Worm (Caenorhabditis elegans) whole organism, L4 larva: ENCODE measurements around the gene drap-1.

Experiments used
- D1046.2 ChIP-seq: fragments of 200-800 bp; sonication (Bioruptor generic); IDR thresholded peaks from 2 replicates; pipeline ENCODE4 v1.3.6; 2022; ENCODE audit warnings: missing genetic modification characterization, missing compliant biosample characterization
- F26F4.8 ChIP-seq: fragments of 200-800 bp; sonication (Bioruptor generic); conservative IDR thresholded peaks from 2 replicates; pipeline ENCODE4 v1.3.6; 2022; ENCODE audit warnings: missing genetic modification characterization, missing compliant biosample characterization
- F44E2.7 ChIP-seq: fragments of 200-800 bp; sonication (Bioruptor generic); IDR thresholded peaks from 2 replicates; pipeline ENCODE4 v2.1.2; 2022; ENCODE audit warnings: missing genetic modification characterization, missing compliant biosample characterization
- F49E8.2 ChIP-seq: sonication (generic microtip); optimal IDR thresholded peaks from 2 replicates; lab custom pipeline; 2016; ENCODE audit warnings: missing compliant biosample characterization, mild to moderate bottlenecking, missing genetic modification characterization, borderline replicate concordance
- Y105C5A.15 ChIP-seq: fragments of 200-800 bp; sonication (Bioruptor generic); IDR thresholded peaks from 2 replicates; pipeline ENCODE4 v1.3.6; 2022; ENCODE audit warnings: missing genetic modification characterization, missing compliant biosample characterization
- Y48G9A.11 ChIP-seq: fragments of 200-800 bp; sonication (Bioruptor generic); IDR thresholded peaks from 2 replicates; pipeline ENCODE4 v1.3.6; 2022; ENCODE audit warnings: missing genetic modification reagents, missing genetic modification characterization, missing compliant biosample characterization
- Y75B8A.6 ChIP-seq: fragments of 200-800 bp; sonication (Bioruptor generic); IDR thresholded peaks from 2 replicates; pipeline ENCODE4 v1.3.6; 2022; ENCODE audit warnings: missing genetic modification reagents, missing genetic modification characterization, missing compliant biosample characterization
- aha-1 ChIP-seq: fragments of 150-350 bp; peaks from one replicate; lab custom pipeline; 2014; ENCODE audit warnings: missing biosample characterization, missing genetic modification characterization
- aly-2 ChIP-seq: sonication (generic microtip); optimal IDR thresholded peaks from 2 replicates; lab custom pipeline; 2018; ENCODE audit warnings: missing biosample characterization, missing genetic modification characterization
- arid-1 ChIP-seq: fragments of 200-800 bp; sonication (Bioruptor generic); conservative IDR thresholded peaks from 2 replicates; pipeline ENCODE4 v1.3.6; 2022; ENCODE audit warnings: missing genetic modification reagents, missing genetic modification characterization, missing compliant biosample characterization
- ceh-20 ChIP-seq: fragments of 200-800 bp; sonication (Bioruptor generic); IDR thresholded peaks from 2 replicates; pipeline ENCODE4 v1.3.6; 2022; ENCODE audit warnings: missing genetic modification reagents, missing genetic modification characterization, missing compliant biosample characterization
- ceh-28 ChIP-seq: fragments of 150-350 bp; optimal IDR thresholded peaks from 2 replicates; lab custom pipeline; 2014; ENCODE audit warnings: missing biosample characterization, missing genetic modification reagents, missing genetic modification characterization
- ceh-62 ChIP-seq: sonication (generic microtip); optimal IDR thresholded peaks from 2 replicates; lab custom pipeline; 2017; ENCODE audit warnings: missing biosample characterization, missing genetic modification characterization
- ces-1 ChIP-seq: fragments of 150-350 bp; sonication (generic microtip); optimal IDR thresholded peaks from 4 replicates; lab custom pipeline; 2014; ENCODE audit warnings: missing biosample characterization, missing genetic modification reagents, missing genetic modification characterization
- ctbp-1 ChIP-seq: fragments of 200-800 bp; sonication (Bioruptor generic); IDR thresholded peaks from 2 replicates; pipeline ENCODE4 v1.3.6; 2022; ENCODE audit warnings: missing genetic modification reagents, missing genetic modification characterization, missing compliant biosample characterization
- daf-19 ChIP-seq: fragments of 200-800 bp; sonication (Bioruptor generic); conservative IDR thresholded peaks from 2 replicates; pipeline ENCODE4 v1.3.6; 2022; ENCODE audit warnings: missing genetic modification characterization, missing compliant biosample characterization
- dmd-6 ChIP-seq: fragments of 200-800 bp; sonication (Bioruptor generic); IDR thresholded peaks from 2 replicates; pipeline ENCODE4 v1.3.6; 2022; ENCODE audit warnings: missing genetic modification reagents, missing genetic modification characterization, missing compliant biosample characterization
- dmd-9 ChIP-seq: fragments of 200-800 bp; sonication (Bioruptor generic); IDR thresholded peaks from 2 replicates; pipeline ENCODE4 v1.3.6; 2022; ENCODE audit warnings: missing genetic modification reagents, missing genetic modification characterization, missing compliant biosample characterization
- duxl-1 ChIP-seq: sonication (generic microtip); optimal IDR thresholded peaks from 2 replicates; lab custom pipeline; 2016; ENCODE audit warnings: mild to moderate bottlenecking, missing genetic modification characterization, moderate library complexity, missing compliant biosample characterization; ENCODE audit not compliant: poor library complexity
- egl-43 ChIP-seq: fragments of 200-800 bp; sonication (Bioruptor generic); IDR thresholded peaks from 2 replicates; pipeline ENCODE4 v1.3.6; 2022; ENCODE audit warnings: missing genetic modification reagents, missing genetic modification characterization, missing compliant biosample characterization
- fos-1 ChIP-seq: fragments of 150-350 bp; optimal IDR thresholded peaks from 2 replicates; lab custom pipeline; 2014; ENCODE audit warnings: missing biosample characterization, missing genetic modification characterization
- hif-1 ChIP-seq, 2 experiments: sonication (generic microtip); optimal IDR thresholded peaks; 2 replicates each; lab custom pipeline; 2016 to 2017; ENCODE audit warnings: missing compliant biosample characterization in 2 of 2, missing genetic modification characterization in 2 of 2, missing genetic modification reagents in 2 of 2, missing genotype in 2 of 2, mild to moderate bottlenecking in 1 of 2
- jun-1 ChIP-seq: fragments of 150-350 bp; optimal IDR thresholded peaks from 2 replicates; lab custom pipeline; 2014; ENCODE audit warnings: missing biosample characterization, missing genetic modification reagents, missing genetic modification characterization
- lim-7 ChIP-seq: fragments of 200-800 bp; sonication (Bioruptor generic); IDR thresholded peaks from 2 replicates; pipeline ENCODE4 v1.3.6; 2022; ENCODE audit warnings: missing genetic modification characterization, missing compliant biosample characterization
- lin-13 ChIP-seq: fragments of 150-350 bp; optimal IDR thresholded peaks from 2 replicates; lab custom pipeline; 2014; ENCODE audit warnings: missing biosample characterization, missing genetic modification reagents, missing genetic modification characterization
- lin-15B ChIP-seq: fragments of 150-350 bp; sonication (generic microtip); optimal IDR thresholded peaks from 3 replicates; lab custom pipeline; 2014; ENCODE audit warnings: missing biosample characterization, missing genetic modification characterization
- lin-29 ChIP-seq: fragments of 200-800 bp; sonication (Bioruptor generic); IDR thresholded peaks from 2 replicates; pipeline ENCODE4 v1.3.6; 2022; ENCODE audit warnings: missing genetic modification reagents, missing genetic modification characterization, missing compliant biosample characterization
- lin-38 ChIP-seq: fragments of 200-800 bp; sonication (Bioruptor generic); IDR thresholded peaks from 2 replicates; pipeline ENCODE4 v1.3.6; 2022; ENCODE audit warnings: missing genetic modification reagents, missing genetic modification characterization, missing compliant biosample characterization
- lin-39 ChIP-seq: fragments of 150-350 bp; optimal IDR thresholded peaks from 2 replicates; lab custom pipeline; 2014; ENCODE audit warnings: missing biosample characterization, missing genetic modification reagents, missing genetic modification characterization
- madf-5 ChIP-seq, 2 experiments: fragments of 200-800 bp; sonication (Bioruptor generic); IDR thresholded peaks; 2 replicates each; pipeline ENCODE4 v1.3.6; 2022; ENCODE audit warnings: missing compliant biosample characterization in 2 of 2, missing genetic modification characterization in 2 of 2
- mxl-2 ChIP-seq: fragments of 200-800 bp; sonication (Bioruptor generic); conservative IDR thresholded peaks from 2 replicates; pipeline ENCODE4 v1.3.6; 2022; ENCODE audit warnings: missing genetic modification reagents, missing genetic modification characterization, missing compliant biosample characterization
- nhr-237 ChIP-seq: sonication (generic microtip); optimal IDR thresholded peaks from 2 replicates; lab custom pipeline; 2017; ENCODE audit warnings: missing biosample characterization, missing genetic modification characterization
- nhr-28 ChIP-seq: fragments of 150-350 bp; optimal IDR thresholded peaks from 2 replicates; lab custom pipeline; 2014; ENCODE audit warnings: missing biosample characterization, missing genetic modification characterization
- nhr-48 ChIP-seq: sonication (generic microtip); optimal IDR thresholded peaks from 2 replicates; lab custom pipeline; 2016; ENCODE audit warnings: mild to moderate bottlenecking, missing genetic modification characterization, missing compliant biosample characterization
- nhr-6 ChIP-seq: fragments of 150-350 bp; optimal IDR thresholded peaks from 2 replicates; lab custom pipeline; 2014; ENCODE audit warnings: missing biosample characterization, missing genetic modification characterization
- nhr-76 ChIP-seq: fragments of 150-350 bp; optimal IDR thresholded peaks from 2 replicates; lab custom pipeline; 2014; ENCODE audit warnings: missing biosample characterization, missing genetic modification characterization
- sdz-12 ChIP-seq: fragments of 200-800 bp; sonication (Bioruptor generic); optimal IDR thresholded peaks from 2 replicates; lab custom pipeline; 2018; ENCODE audit warnings: mild to moderate bottlenecking, missing genetic modification characterization, missing compliant biosample characterization
- snpc-1.2 ChIP-seq: fragments of 200-800 bp; sonication (Bioruptor generic); IDR thresholded peaks from 2 replicates; pipeline ENCODE4 v1.3.6; 2022; ENCODE audit warnings: missing genetic modification reagents, missing genetic modification characterization, missing compliant biosample characterization
- tag-97 ChIP-seq: fragments of 200-800 bp; sonication (Bioruptor generic); IDR thresholded peaks from 2 replicates; pipeline ENCODE4 v1.3.6; 2022; ENCODE audit warnings: missing genetic modification characterization, missing compliant biosample characterization
- tra-1 ChIP-seq: fragments of 200-800 bp; sonication (Bioruptor generic); IDR thresholded peaks from 2 replicates; pipeline ENCODE4 v1.3.6; 2022; ENCODE audit warnings: missing genetic modification reagents, missing genetic modification characterization, missing compliant biosample characterization
- unc-130 ChIP-seq: sonication (generic microtip); optimal IDR thresholded peaks from 2 replicates; lab custom pipeline; 2016; ENCODE audit warnings: missing genetic modification reagents, missing genetic modification characterization, missing compliant biosample characterization
- unc-62 ChIP-seq, 3 experiments: fragments of 150-350 bp in 1 of 3; sonication (generic microtip); optimal IDR thresholded peaks in 2 of 3; peaks in 1 of 3; 1 replicate in 1 of 3; 2 replicates in 2 of 3; lab custom pipeline; 2014 to 2017; ENCODE audit warnings: missing biosample characterization in 3 of 3, missing genetic modification characterization in 3 of 3, missing genetic modification reagents in 3 of 3, missing genotype in 1 of 3
- vab-7 ChIP-seq: fragments of 200-800 bp; sonication (Bioruptor generic); IDR thresholded peaks from 2 replicates; pipeline ENCODE4 v1.3.6; 2022; ENCODE audit warnings: missing genetic modification reagents, missing genetic modification characterization, missing compliant biosample characterization
- zfp-2 ChIP-seq: sonication (generic microtip); optimal IDR thresholded peaks from 2 replicates; lab custom pipeline; 2016; ENCODE audit warnings: mild to moderate bottlenecking, missing genetic modification characterization, missing compliant biosample characterization
- zip-11 ChIP-seq: fragments of 200-800 bp; sonication (Bioruptor generic); IDR thresholded peaks from 2 replicates; pipeline ENCODE4 v1.3.6; 2022; ENCODE audit warnings: missing genetic modification characterization, missing compliant biosample characterization

Gene drap-1

ce11 chrV:9685559-9685958, 44.3 kb upstream of the drap-1 start, which contains the start of gene ZK287.4:
TSS of gene ZK287.4 (minus strand) at chrV:9685659.
- TF ChIP-seq lin-39 (tag; lab: Kevin White, UChicago) = no peak
- TF ChIP-seq aha-1 (tag; lab: Kevin White, UChicago) = peak; percentile 56

- no peak for TF ChIP-seq duxl-1
- 0 out of 2 replicates have a peak, but pooled peaks have one; percentile 15 for TF ChIP-seq Y75B8A.6 (GFP tag; lab: Robert Waterston, UW)
- no peak for TF ChIP-seq ceh-20 (GFP tag; lab: Robert Waterston, UW)
- TF ChIP-seq F44E2.7 = no peak
- no peak for TF ChIP-seq nhr-48 (tag; lab: Kevin White, UChicago)
- no peak for TF ChIP-seq nhr-76 (tag; lab: Kevin White, UChicago)
- TF ChIP-seq F49E8.2 (tag; lab: Kevin White, UChicago) = peak; percentile 27
- no peak for TF ChIP-seq sdz-12 (GFP tag; lab: Kevin White, UChicago)
- TF ChIP-seq dmd-6 (GFP tag; lab: Robert Waterston, UW) = no peak
- no peak for TF ChIP-seq D1046.2
- TF ChIP-seq, all 104 proteins: peak for 2
Observed at ce11 chrV:9689364-9689763, 40.5 kb upstream of the drap-1 start.

- 0 out of 2 replicates have a peak, but pooled peaks have one; percentile 39 for TF ChIP-seq egl-43
- TF ChIP-seq ctbp-1 (GFP tag; lab: Robert Waterston, UW) = no peak
- TF ChIP-seq, all 104 proteins: peak for 1
Observed at ce11 chrV:9690099-9690572, 39.8 kb upstream of the drap-1 start, which contains the start of gene rbx-1. TSS of gene rbx-1 (minus strand) at chrV:9690522.

ce11 chrV:9690728-9691127, 39.2 kb upstream of the drap-1 start:
- TF ChIP-seq ceh-62 (tag; lab: Kevin White, UChicago) (no peak), unc-130 (GFP tag; lab: Kevin White, UChicago) (no peak), hif-1 (tag; optimal IDR thresholded peaks at IDR 0.05; lab: Kevin White, UChicago) (no peak), aha-1 (tag; lab: Kevin White, UChicago) (peak; percentile 97), lin-15B (tag; lab: Kevin White, UChicago) (no peak), ceh-28 (tag; lab: Kevin White, UChicago) (no peak), Y48G9A.11 (GFP tag; lab: Robert Waterston, UW) (no peak), nhr-76 (tag; lab: Kevin White, UChicago) (no peak), madf-5 (GFP tag; IDR thresholded peaks at IDR 0.05; lab: Robert Waterston, UW) (no peak), lim-7 (GFP tag; lab: Robert Waterston, UW) (no peak), vab-7 (no peak), lin-29 (GFP tag; lab: Robert Waterston, UW) (no peak), snpc-1.2 (GFP tag; lab: Robert Waterston, UW) (no peak), nhr-28 (peak; percentile 63), aly-2 (tag; lab: Kevin White, UChicago) (no peak), nhr-237 (tag; lab: Kevin White, UChicago) (no peak), unc-62 (GFP tag; optimal IDR thresholded peaks at IDR 0.05 in 1 of 2; lab: Kevin White, UChicago) (no peak), unc-62 (tag; optimal IDR thresholded peaks at IDR 0.05; lab: Kevin White, UChicago) (no peak), F26F4.8 (GFP tag; lab: Robert Waterston, UW) (no peak), nhr-6 (tag; lab: Kevin White, UChicago) (peak; percentile 56), arid-1 (GFP tag; lab: Robert Waterston, UW) (peak; percentile 51; the same call in 1 of the 2 replicates), fos-1 (no peak), F49E8.2 (tag; lab: Kevin White, UChicago) (no peak), zfp-2 (tag; lab: Kevin White, UChicago) (no peak), daf-19 (GFP tag; lab: Robert Waterston, UW) (no peak), lin-38 (GFP tag; lab: Robert Waterston, UW) (no peak; the same call in 1 of the 2 replicates), tag-97 (GFP tag; lab: Robert Waterston, UW) (no peak), Y105C5A.15 (GFP tag; lab: Robert Waterston, UW) (no peak), jun-1 (tag; lab: Kevin White, UChicago) (no peak), zip-11 (GFP tag; lab: Robert Waterston, UW) (no peak), ces-1 (no peak), dmd-9 (GFP tag; lab: Robert Waterston, UW) (no peak), Y75B8A.6 (GFP tag; lab: Robert Waterston, UW) (no peak), mxl-2 (GFP tag; lab: Robert Waterston, UW) (no peak), tra-1 (no peak), lin-13 (no peak), duxl-1 (peak; percentile 7)
